Worm (Caenorhabditis elegans): ENCODE measurements around the gene ceh-33.

ceh-33 gene

ce11 chrV:5324566-5324965 is at the start of gene ceh-33:
TSS of gene ceh-33 (minus strand) at chrV:5324666.
- no peak for TF ChIP-seq sea-1 (GFP tag; conservative IDR thresholded peaks at IDR 0.05)
- no peak for TF ChIP-seq pes-1 (GFP tag; IDR thresholded peaks at IDR 0.05)
- no peak for TF ChIP-seq hmbx-1 (tag; optimal IDR thresholded peaks at IDR 0.05)
- no peak for TF ChIP-seq ceh-13 (GFP tag; optimal IDR thresholded peaks at IDR 0.05)
- no peak for TF ChIP-seq aly-1 (tag; optimal IDR thresholded peaks at IDR 0.05)
- no peak for TF ChIP-seq tbx-11 (GFP tag; IDR thresholded peaks at IDR 0.05)
- no peak for TF ChIP-seq scrt-1 (GFP tag; IDR thresholded peaks at IDR 0.05)
- no peak for TF ChIP-seq hnd-1 (tag; optimal IDR thresholded peaks at IDR 0.05)
- TF ChIP-seq B0310.2 (tag; optimal IDR thresholded peaks at IDR 0.05): no peak
- no peak for TF ChIP-seq flt-1 (GFP tag; IDR thresholded peaks at IDR 0.05)
- no peak for TF ChIP-seq F13C5.2 (tag; optimal IDR thresholded peaks at IDR 0.05)
- TF ChIP-seq tbx-37 (GFP tag; conservative IDR thresholded peaks at IDR 0.05): no peak
- no peak for TF ChIP-seq ets-7 (tag; optimal IDR thresholded peaks at IDR 0.05)
- no peak for TF ChIP-seq hmg-4 (GFP tag; optimal IDR thresholded peaks at IDR 0.05)
- TF ChIP-seq tra-4 (tag; optimal IDR thresholded peaks at IDR 0.05): no peak
- TF ChIP-seq ama-1 (optimal IDR thresholded peaks at IDR 0.05): no peak

DNA sequence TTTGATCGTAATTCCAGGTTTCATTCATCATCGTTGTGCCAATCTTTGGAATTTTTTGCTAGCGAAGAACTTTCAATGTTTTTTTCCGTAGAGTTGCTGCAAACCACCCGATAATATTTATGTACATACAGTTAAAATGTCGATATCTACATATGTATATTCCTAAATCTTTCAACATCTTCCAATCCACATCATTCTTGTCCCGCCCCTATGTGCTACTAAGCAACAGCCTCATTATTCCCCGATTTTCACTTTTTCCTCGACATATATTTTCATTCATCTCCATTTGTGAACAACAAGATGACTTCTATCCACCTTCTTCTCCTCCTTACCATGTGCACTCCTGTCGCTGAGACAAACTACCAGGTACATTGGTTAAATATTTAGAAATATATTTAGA is 47.7 kb upstream of the ceh-33 start, which contains the start of gene C35A11.3:
C35A11.3 (plus strand) TSS at position 301 of the 400 bp plus-strand sequence.
- TF ChIP-seq ceh-36 (tag; optimal IDR thresholded peaks at IDR 0.05) (no peak), ets-7 (tag; optimal IDR thresholded peaks at IDR 0.05) (no peak), tra-4 (tag; optimal IDR thresholded peaks at IDR 0.05) (no peak), pes-1 (GFP tag; IDR thresholded peaks at IDR 0.05) (no peak), ama-1 (optimal IDR thresholded peaks at IDR 0.05) (no peak), hmg-4 (GFP tag; optimal IDR thresholded peaks at IDR 0.05) (no peak), aly-1 (tag; optimal IDR thresholded peaks at IDR 0.05) (no peak), B0310.2 (tag; optimal IDR thresholded peaks at IDR 0.05) (no peak), flt-1 (GFP tag; IDR thresholded peaks at IDR 0.05) (no peak), hnd-1 (tag; optimal IDR thresholded peaks at IDR 0.05) (no peak), tbx-11 (GFP tag; IDR thresholded peaks at IDR 0.05) (no peak), sea-1 (GFP tag; conservative IDR thresholded peaks at IDR 0.05) (no peak), F13C5.2 (tag; optimal IDR thresholded peaks at IDR 0.05) (no peak)

- TF ChIP-seq sea-1 (GFP tag; conservative IDR thresholded peaks at IDR 0.05): no peak
- TF ChIP-seq hmbx-1 (tag; optimal IDR thresholded peaks at IDR 0.05): no peak
- TF ChIP-seq pes-1 (GFP tag; IDR thresholded peaks at IDR 0.05): no peak
- no peak for TF ChIP-seq ama-1 (optimal IDR thresholded peaks at IDR 0.05)
- TF ChIP-seq tra-4 (tag; optimal IDR thresholded peaks at IDR 0.05): no peak
- no peak for TF ChIP-seq aly-1 (tag; optimal IDR thresholded peaks at IDR 0.05)
- no peak for TF ChIP-seq hmg-4 (GFP tag; optimal IDR thresholded peaks at IDR 0.05)
- no peak for TF ChIP-seq tbx-37 (GFP tag; conservative IDR thresholded peaks at IDR 0.05)
- TF ChIP-seq scrt-1 (GFP tag; IDR thresholded peaks at IDR 0.05): no peak
- no peak for TF ChIP-seq ets-7 (tag; optimal IDR thresholded peaks at IDR 0.05)
- no peak for TF ChIP-seq ceh-13 (GFP tag; optimal IDR thresholded peaks at IDR 0.05)
- TF ChIP-seq tbx-11 (GFP tag; IDR thresholded peaks at IDR 0.05): no peak
- TF ChIP-seq F13C5.2 (tag; optimal IDR thresholded peaks at IDR 0.05): no peak
- no peak for TF ChIP-seq B0310.2 (tag; optimal IDR thresholded peaks at IDR 0.05)
- no peak for TF ChIP-seq flt-1 (GFP tag; IDR thresholded peaks at IDR 0.05)
Measured at ce11 chrV:5368792-5369191, 44.3 kb upstream of the ceh-33 start, which contains the start of gene T09D3.9. TSS of gene T09D3.9 (minus strand) at chrV:5368892.

DNA sequence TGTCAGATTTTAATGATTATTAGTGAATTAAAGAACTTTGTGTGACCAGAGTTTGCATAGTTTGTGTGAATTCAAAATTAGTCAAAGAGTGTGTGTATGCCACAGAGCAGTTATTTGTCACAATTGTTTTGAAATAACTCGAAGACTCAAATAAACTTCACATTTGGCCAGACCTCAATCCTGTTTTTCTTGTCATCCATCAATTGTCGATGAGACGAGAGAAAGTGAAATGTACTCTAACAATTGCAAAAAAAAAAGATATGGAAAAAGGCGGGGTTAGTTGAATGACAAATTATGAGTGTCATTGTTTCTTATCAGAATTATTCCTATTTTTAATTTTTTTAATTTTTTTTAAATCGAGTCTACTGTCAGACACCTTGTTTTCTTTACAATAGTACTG is 40.4 kb upstream of the ceh-33 start, which contains the start of gene T09D3.8:
T09D3.8 (plus strand) TSS at position 301 of the 400 bp plus-strand sequence.
- TF ChIP-seq ama-1 (optimal IDR thresholded peaks at IDR 0.05) (no peak), tbx-11 (GFP tag; IDR thresholded peaks at IDR 0.05) (no peak), tbx-37 (GFP tag; conservative IDR thresholded peaks at IDR 0.05) (no peak), hmg-4 (GFP tag; optimal IDR thresholded peaks at IDR 0.05) (no peak), B0310.2 (tag; optimal IDR thresholded peaks at IDR 0.05) (no peak), flt-1 (GFP tag; IDR thresholded peaks at IDR 0.05) (no peak), ets-7 (tag; optimal IDR thresholded peaks at IDR 0.05) (no peak), tra-4 (tag; optimal IDR thresholded peaks at IDR 0.05) (no peak)

- TF ChIP-seq ama-1 (optimal IDR thresholded peaks at IDR 0.05) (no peak), tbx-11 (GFP tag; IDR thresholded peaks at IDR 0.05) (no peak), ets-7 (tag; optimal IDR thresholded peaks at IDR 0.05) (no peak), pes-1 (GFP tag; IDR thresholded peaks at IDR 0.05) (no peak), hnd-1 (tag; optimal IDR thresholded peaks at IDR 0.05) (no peak), hmbx-1 (tag; optimal IDR thresholded peaks at IDR 0.05) (no peak), ceh-13 (GFP tag; optimal IDR thresholded peaks at IDR 0.05) (no peak), tbx-37 (GFP tag; conservative IDR thresholded peaks at IDR 0.05) (no peak), F13C5.2 (tag; optimal IDR thresholded peaks at IDR 0.05) (no peak), ceh-36 (tag; optimal IDR thresholded peaks at IDR 0.05) (no peak), tra-4 (tag; optimal IDR thresholded peaks at IDR 0.05) (no peak), flt-1 (GFP tag; IDR thresholded peaks at IDR 0.05) (no peak), sea-1 (GFP tag; conservative IDR thresholded peaks at IDR 0.05) (no peak), scrt-1 (GFP tag; IDR thresholded peaks at IDR 0.05) (no peak), B0310.2 (tag; optimal IDR thresholded peaks at IDR 0.05) (no peak), hmg-4 (GFP tag; optimal IDR thresholded peaks at IDR 0.05) (no peak), aly-1 (tag; optimal IDR thresholded peaks at IDR 0.05) (no peak)
Measured at ce11 chrV:5362220-5362619, 37.8 kb upstream of the ceh-33 start.

- TF ChIP-seq tbx-37 (GFP tag; conservative IDR thresholded peaks at IDR 0.05): no peak
- no peak for TF ChIP-seq tbx-11 (GFP tag; IDR thresholded peaks at IDR 0.05)
- TF ChIP-seq sea-1 (GFP tag; conservative IDR thresholded peaks at IDR 0.05): no peak
- no peak for TF ChIP-seq ets-7 (tag; optimal IDR thresholded peaks at IDR 0.05)
- TF ChIP-seq pes-1 (GFP tag; IDR thresholded peaks at IDR 0.05): no peak
- no peak for TF ChIP-seq aly-1 (tag; optimal IDR thresholded peaks at IDR 0.05)
- no peak for TF ChIP-seq B0310.2 (tag; optimal IDR thresholded peaks at IDR 0.05)
- TF ChIP-seq scrt-1 (GFP tag; IDR thresholded peaks at IDR 0.05): no peak
- no peak for TF ChIP-seq flt-1 (GFP tag; IDR thresholded peaks at IDR 0.05)
- TF ChIP-seq F13C5.2 (tag; optimal IDR thresholded peaks at IDR 0.05): no peak
Measured at ce11 chrV:5358772-5359171, 34.3 kb upstream of the ceh-33 start, which contains the start of gene nhr-216. TSS of gene nhr-216 (minus strand) at chrV:5358872.

- no peak for TF ChIP-seq tbx-37 (GFP tag; conservative IDR thresholded peaks at IDR 0.05)
- TF ChIP-seq F13C5.2 (tag; optimal IDR thresholded peaks at IDR 0.05): no peak
- TF ChIP-seq tra-4 (tag; optimal IDR thresholded peaks at IDR 0.05): no peak
- no peak for TF ChIP-seq B0310.2 (tag; optimal IDR thresholded peaks at IDR 0.05)
- no peak for TF ChIP-seq tbx-11 (GFP tag; IDR thresholded peaks at IDR 0.05)
- no peak for TF ChIP-seq sea-1 (GFP tag; conservative IDR thresholded peaks at IDR 0.05)
- no peak for TF ChIP-seq hmbx-1 (tag; optimal IDR thresholded peaks at IDR 0.05)
- TF ChIP-seq ama-1 (optimal IDR thresholded peaks at IDR 0.05): no peak
- no peak for TF ChIP-seq flt-1 (GFP tag; IDR thresholded peaks at IDR 0.05)
- no peak for TF ChIP-seq pes-1 (GFP tag; IDR thresholded peaks at IDR 0.05)
- TF ChIP-seq ets-7 (tag; optimal IDR thresholded peaks at IDR 0.05): no peak
- TF ChIP-seq scrt-1 (GFP tag; IDR thresholded peaks at IDR 0.05): no peak
- no peak for TF ChIP-seq ceh-13 (GFP tag; optimal IDR thresholded peaks at IDR 0.05)
Measured at ce11 chrV:5351483-5351882, 27.0 kb upstream of the ceh-33 start, which contains the start of gene srd-9. TSS of gene srd-9 (plus strand) at chrV:5351783.

All from whole organism, early embryonic.